Fruit fly (Drosophila melanogaster) whole organism, pupa: ENCODE data around the gene mRpL11.

ENCODE experiments used
- CG10348 ChIP-seq: fragments of 200-800 bp; sonication (Bioruptor generic); IDR thresholded peaks from 2 replicates; pipeline ENCODE4 v1.3.6; 2022; ENCODE audit warnings: missing biosample characterization, missing genetic modification characterization
- CG12605 ChIP-seq: fragments of 200-800 bp; sonication (Bioruptor generic); IDR thresholded peaks from 2 replicates; pipeline ENCODE4 v1.3.6; 2022; ENCODE audit warnings: missing biosample characterization, missing genetic modification characterization
- CG13204 ChIP-seq: fragments of 200-800 bp; sonication (Bioruptor generic); optimal IDR thresholded peaks from 2 replicates; lab custom pipeline; 2018; ENCODE audit warnings: missing biosample characterization, mild to moderate bottlenecking, missing genetic modification characterization, moderate library complexity
- CG14655 ChIP-seq: fragments of 200-800 bp; sonication (Bioruptor generic); optimal IDR thresholded peaks from 3 replicates; lab custom pipeline; 2017; ENCODE audit warnings: mild to moderate bottlenecking, missing biosample characterization, missing genetic modification reagents, missing genetic modification characterization
- CG15710 ChIP-seq: fragments of 200-800 bp; sonication (Bioruptor generic); optimal IDR thresholded peaks from 2 replicates; lab custom pipeline; 2018; ENCODE audit warnings: missing biosample characterization, mild to moderate bottlenecking, missing genetic modification characterization, moderate library complexity
- CG17806 ChIP-seq: fragments of 200-800 bp; sonication (Bioruptor generic); optimal IDR thresholded peaks from 2 replicates; lab custom pipeline; 2018; ENCODE audit warnings: missing biosample characterization, mild to moderate bottlenecking, missing genetic modification characterization, moderate library complexity
- CG32121 ChIP-seq: fragments of 200-800 bp; sonication (Bioruptor generic); IDR thresholded peaks from 2 replicates; pipeline ENCODE4 v1.3.6; 2022; ENCODE audit warnings: missing biosample characterization, missing genetic modification characterization
- CG34367 ChIP-seq: fragments of 200-800 bp; sonication (Bioruptor generic); optimal IDR thresholded peaks from 2 replicates; lab custom pipeline; 2018; ENCODE audit warnings: missing biosample characterization, mild to moderate bottlenecking, missing genetic modification characterization
- CG4496 ChIP-seq: fragments of 200-800 bp; sonication (Bioruptor generic); IDR thresholded peaks from 3 replicates; pipeline ENCODE4 v1.3.6; 2022; ENCODE audit warnings: missing biosample characterization, missing genetic modification characterization
- CG8159 ChIP-seq: fragments of 200-800 bp; sonication (Bioruptor generic); optimal IDR thresholded peaks from 3 replicates; lab custom pipeline; 2018; ENCODE audit warnings: missing biosample characterization, mild to moderate bottlenecking, missing genetic modification characterization, moderate library complexity
- CG8301 ChIP-seq: fragments of 200-800 bp; sonication (Bioruptor generic); optimal IDR thresholded peaks from 2 replicates; lab custom pipeline; 2018; ENCODE audit warnings: missing biosample characterization, mild to moderate bottlenecking, missing genetic modification characterization
- CG9948 ChIP-seq: fragments of 200-800 bp; sonication (Bioruptor generic); optimal IDR thresholded peaks from 2 replicates; lab custom pipeline; 2018; ENCODE audit warnings: missing biosample characterization, mild to moderate bottlenecking, missing genetic modification characterization, moderate library complexity
- D1 ChIP-seq: fragments of 200-800 bp; sonication (Bioruptor generic); optimal IDR thresholded peaks from 2 replicates; lab custom pipeline; 2018; ENCODE audit warnings: missing biosample characterization, mild to moderate bottlenecking, missing genetic modification characterization, moderate library complexity
- EcR ChIP-seq: fragments of 200-800 bp; sonication (Bioruptor generic); optimal IDR thresholded peaks from 3 replicates; lab custom pipeline; 2019; ENCODE audit warnings: missing biosample characterization, missing genetic modification characterization, mild to moderate bottlenecking, moderate library complexity, missing genetic modification reagents
- Ets98B ChIP-seq: fragments of 200-800 bp; sonication (Bioruptor generic); IDR thresholded peaks from 2 replicates; pipeline ENCODE4 v1.3.6; 2022; ENCODE audit warnings: missing biosample characterization, missing genetic modification characterization
- Pif1A ChIP-seq: fragments of 200-800 bp; sonication (Bioruptor generic); optimal IDR thresholded peaks from 3 replicates; lab custom pipeline; 2016; ENCODE audit warnings: missing biosample characterization, missing genetic modification characterization
- Pif1B ChIP-seq: fragments of 200-800 bp; sonication (Bioruptor generic); optimal IDR thresholded peaks from 3 replicates; lab custom pipeline; 2016; ENCODE audit warnings: missing biosample characterization, missing genetic modification characterization
- Snoo ChIP-seq: fragments of 200-800 bp; sonication (Bioruptor generic); optimal IDR thresholded peaks from 3 replicates; lab custom pipeline; 2017; ENCODE audit warnings: missing biosample characterization, mild to moderate bottlenecking, missing genetic modification characterization, inconsistent platforms
- fd96Ca ChIP-seq: fragments of 200-800 bp; sonication (Bioruptor generic); IDR thresholded peaks from 3 replicates; pipeline ENCODE4 v1.3.6; 2022; ENCODE audit warnings: missing biosample characterization, missing genetic modification characterization
- gl ChIP-seq: fragments of 200-800 bp; sonication (Bioruptor generic); optimal IDR thresholded peaks from 2 replicates; lab custom pipeline; 2018; ENCODE audit warnings: missing biosample characterization, mild to moderate bottlenecking, missing genetic modification characterization
- rn ChIP-seq: fragments of 200-800 bp; sonication (Bioruptor generic); IDR thresholded peaks from 2 replicates; pipeline ENCODE4 v1.3.6; 2022; ENCODE audit warnings: missing biosample characterization, missing genetic modification characterization

mRpL11 gene

dm6 chr3R:14505120-14505519 lies 6.5 kb upstream of the mRpL11 start:
- TF ChIP-seq CG17806: no peak
- 0 out of 2 replicates have a peak, but pooled peaks have one; percentile 10 for TF ChIP-seq CG12605 (GFP tag; lab: Robert Waterston, UW)
- no peak for TF ChIP-seq fd96Ca (GFP tag; lab: Robert Waterston, UW)
- no peak for TF ChIP-seq CG15710 (tag; lab: Kevin White, UChicago)
- TF ChIP-seq EcR: no peak
- no peak for TF ChIP-seq CG14655 (GFP tag; lab: Kevin White, UChicago)
- no peak for TF ChIP-seq Pif1B
- no peak for TF ChIP-seq CG9948 (tag; lab: Kevin White, UChicago)
- no peak for TF ChIP-seq Ets98B (GFP tag; lab: Robert Waterston, UW)
- TF ChIP-seq Snoo (tag; lab: Kevin White, UChicago): no peak
- TF ChIP-seq CG8159 (tag; lab: Kevin White, UChicago): no peak
- TF ChIP-seq CG10348: no peak
- TF ChIP-seq CG4496 (GFP tag; lab: Robert Waterston, UW): no peak
- no peak for TF ChIP-seq Pif1A (GFP tag; lab: Kevin White, UChicago)
- TF ChIP-seq CG8301 (tag; lab: Kevin White, UChicago): peak; percentile 44

dm6 chr3R:14513420-14513819 lies 1.8 kb downstream of the mRpL11 start, which contains the start of gene CG8461:
TSS of gene CG8461 (minus strand) at chr3R:14513637.
- no peak for TF ChIP-seq CG9948 (tag; lab: Kevin White, UChicago)
- TF ChIP-seq CG8301 (tag; lab: Kevin White, UChicago): no peak
- no peak for TF ChIP-seq EcR
- no peak for TF ChIP-seq CG8159 (tag; lab: Kevin White, UChicago)
- TF ChIP-seq, all 21 proteins: peak for 0

DNA sequence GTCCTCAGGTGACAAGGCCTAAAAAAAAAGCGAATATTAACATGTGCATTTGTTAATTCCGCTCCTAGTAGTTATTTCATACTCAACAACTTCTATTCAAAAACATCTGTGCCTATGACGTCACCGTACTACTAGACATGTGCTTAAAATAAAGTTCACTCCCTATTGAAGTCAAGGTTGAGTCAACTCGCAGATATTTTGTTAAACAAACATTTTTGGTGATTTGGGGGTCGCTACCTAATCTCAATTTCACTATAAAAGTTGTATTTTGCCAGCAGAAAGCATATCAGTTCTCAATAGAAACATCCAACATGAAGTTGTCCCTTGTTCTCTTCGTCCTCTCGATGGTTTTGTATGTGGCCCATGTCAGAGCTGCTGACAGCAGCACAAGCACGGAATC lies 5.1 kb downstream of the mRpL11 start, which contains the start of gene CG34273:
TSS of gene CG34273 (plus strand) at position 301 of the 400 bp plus-strand sequence.
- TF ChIP-seq gl (tag; lab: Kevin White, UChicago): no peak
- TF ChIP-seq D1 (tag; lab: Kevin White, UChicago): no peak
- TF ChIP-seq CG12605 (GFP tag; lab: Robert Waterston, UW): no peak

dm6 chr3R:14520749-14521148 lies 9.1 kb downstream of the mRpL11 start, which contains the start of gene Cyp313a1:
TSS of gene Cyp313a1 (plus strand) at chr3R:14521049.
- no peak for TF ChIP-seq CG15710 (tag; lab: Kevin White, UChicago)
- TF ChIP-seq CG32121 (GFP tag; lab: Robert Waterston, UW): no peak
- no peak for TF ChIP-seq CG9948 (tag; lab: Kevin White, UChicago)
- TF ChIP-seq EcR: no peak
- no peak for TF ChIP-seq CG12605 (GFP tag; lab: Robert Waterston, UW)
- TF ChIP-seq CG13204 (GFP tag; lab: Kevin White, UChicago): no peak

DNA sequence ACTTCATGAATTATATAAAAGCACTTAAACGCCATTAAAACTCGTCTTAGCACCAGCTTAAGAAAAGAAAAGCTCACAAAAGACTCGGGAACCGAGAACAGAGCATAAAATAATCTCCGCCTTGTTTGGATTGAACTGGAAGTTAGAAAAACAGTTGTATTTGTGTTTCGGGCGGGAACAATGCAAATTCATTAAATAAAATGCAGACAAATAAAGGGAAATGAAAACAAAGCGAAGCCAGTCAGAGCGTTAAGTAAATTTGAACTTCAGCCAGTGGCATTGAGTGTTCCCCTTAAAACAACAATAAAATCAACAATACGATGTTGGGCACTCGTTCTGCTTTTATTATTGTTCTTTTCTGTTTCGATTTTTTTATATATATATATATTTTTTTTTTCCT lies 15.0 kb downstream of the mRpL11 start:
- TF ChIP-seq Snoo (tag; lab: Kevin White, UChicago) (no peak), CG17806 (no peak), CG15710 (tag; lab: Kevin White, UChicago) (no peak), CG10348 (no peak), CG32121 (GFP tag; lab: Robert Waterston, UW) (no peak), gl (tag; lab: Kevin White, UChicago) (no peak), CG34367 (no peak), Pif1B (no peak), fd96Ca (GFP tag; lab: Robert Waterston, UW) (no peak), Ets98B (GFP tag; lab: Robert Waterston, UW) (no peak), rn (GFP tag; lab: Robert Waterston, UW) (no peak), CG8301 (tag; lab: Kevin White, UChicago) (no peak), D1 (tag; lab: Kevin White, UChicago) (no peak), EcR (no peak), CG8159 (tag; lab: Kevin White, UChicago) (no peak), CG4496 (GFP tag; lab: Robert Waterston, UW) (no peak), CG14655 (GFP tag; lab: Kevin White, UChicago) (no peak), CG9948 (tag; lab: Kevin White, UChicago) (no peak), CG13204 (GFP tag; lab: Kevin White, UChicago) (no peak)

DNA sequence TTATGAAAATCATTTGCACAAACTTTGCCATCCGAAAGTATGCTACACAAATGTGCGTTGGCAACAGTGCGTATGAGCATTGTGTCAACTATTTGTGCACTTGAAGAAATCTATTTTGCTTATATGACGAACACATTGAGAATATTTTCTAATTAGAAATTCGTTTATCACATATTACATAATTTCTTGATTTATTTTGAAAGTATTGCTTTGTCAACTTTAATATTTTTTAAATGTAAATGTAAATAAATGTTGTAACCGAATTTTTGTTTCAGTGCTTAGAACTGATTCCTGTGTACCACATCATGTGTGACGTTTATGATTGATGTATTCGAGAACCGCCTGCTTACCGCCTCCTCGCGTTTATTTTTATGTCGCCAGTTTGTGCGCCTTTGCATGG lies 30.4 kb downstream of the mRpL11 start:
- TF ChIP-seq CG13204 (GFP tag; lab: Kevin White, UChicago) (no peak), CG4496 (GFP tag; lab: Robert Waterston, UW) (no peak), D1 (tag; lab: Kevin White, UChicago) (no peak), CG17806 (no peak), CG14655 (GFP tag; lab: Kevin White, UChicago) (no peak), CG12605 (GFP tag; lab: Robert Waterston, UW) (no peak), rn (GFP tag; lab: Robert Waterston, UW) (no peak), CG8159 (tag; lab: Kevin White, UChicago) (no peak), Pif1B (no peak), Ets98B (GFP tag; lab: Robert Waterston, UW) (no peak), CG34367 (no peak), gl (tag; lab: Kevin White, UChicago) (no peak), fd96Ca (GFP tag; lab: Robert Waterston, UW) (no peak), Pif1A (GFP tag; lab: Kevin White, UChicago) (no peak), CG8301 (tag; lab: Kevin White, UChicago) (no peak), Snoo (tag; lab: Kevin White, UChicago) (no peak), CG32121 (GFP tag; lab: Robert Waterston, UW) (no peak)
